Worm (Caenorhabditis elegans): ENCODE measurements around the gene hlh-13.
A peak's percentile ranks its signal among the peaks of the same experiment; 100 is the strongest.

The hlh-13 gene

DNA sequence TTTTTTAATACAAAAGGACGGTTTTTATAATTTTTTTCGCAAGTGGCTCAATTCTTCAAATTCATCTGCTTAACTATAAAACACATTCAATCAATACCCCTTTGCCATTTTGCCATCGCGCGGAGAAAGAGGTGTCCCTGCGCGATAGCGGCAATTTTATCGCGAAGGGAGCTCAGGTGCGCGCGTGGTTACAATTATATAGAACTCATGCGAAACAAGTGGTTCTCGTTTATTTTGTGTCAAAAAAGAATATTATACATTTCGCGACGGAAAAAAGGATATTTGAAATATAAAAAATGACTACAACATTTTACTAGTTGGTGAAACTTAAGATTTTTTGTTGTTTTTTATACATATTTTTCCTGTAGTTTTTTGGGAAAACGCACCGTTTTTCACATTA lies 39.9 kb upstream of the hlh-13 start (continued):
- peak; percentile 75 for TF ChIP-seq snpc-1.3 (tag; optimal IDR thresholded peaks at IDR 0.05; ENCODE audit: insufficient read depth)
- TF ChIP-seq ccch-3 (GFP tag; optimal IDR thresholded peaks at IDR 0.05): peak; percentile 87
- peak; percentile 98 for TF ChIP-seq K12H6.12 (tag; optimal IDR thresholded peaks at IDR 0.05)
- TF ChIP-seq fkh-3 (tag; optimal IDR thresholded peaks at IDR 0.05): no peak
- peak; percentile 90 for TF ChIP-seq hmg-1.2 (GFP tag; IDR thresholded peaks at IDR 0.05)
- peak; percentile 79 for TF ChIP-seq tbp1 (GFP tag; optimal IDR thresholded peaks at IDR 0.05)
- peak; percentile 91 for TF ChIP-seq lin-54 (GFP tag; optimal IDR thresholded peaks at IDR 0.05)
- TF ChIP-seq gei-17 (GFP tag; optimal IDR thresholded peaks at IDR 0.05): peak; percentile 98
- peak; percentile 96 for TF ChIP-seq dpff-1 (tag; optimal IDR thresholded peaks at IDR 0.05)
- peak; percentile 95 for TF ChIP-seq C17E4.6 (GFP tag; IDR thresholded peaks at IDR 0.05)
- peak; percentile 97 for TF ChIP-seq pbrm-1 (GFP tag; IDR thresholded peaks at IDR 0.05)
- peak; percentile 91 for TF ChIP-seq nhr-90 (tag; optimal IDR thresholded peaks at IDR 0.05)
- peak; percentile 14 for TF ChIP-seq rpc-1 (optimal IDR thresholded peaks at IDR 0.05)
- no peak for TF ChIP-seq rpc-1 (tag; optimal IDR thresholded peaks at IDR 0.05)
- peak; percentile 80 for TF ChIP-seq nhr-179 (tag; optimal IDR thresholded peaks at IDR 0.05)
- TF ChIP-seq ceh-40 (GFP tag; IDR thresholded peaks at IDR 0.05): peak; percentile 80; the same call in 1 of the 2 replicates
- peak; percentile 96 for TF ChIP-seq ztf-6 (GFP tag; IDR thresholded peaks at IDR 0.05)
- TF ChIP-seq ets-4 (GFP tag; optimal IDR thresholded peaks at IDR 0.05): peak; percentile 90
- TF ChIP-seq pha-4 (tag; optimal IDR thresholded peaks at IDR 0.05): peak; percentile 78
- TF ChIP-seq akir-1 (GFP tag; optimal IDR thresholded peaks at IDR 0.05): peak; percentile 77
- peak; percentile 34 for TF ChIP-seq lsy-27 (tag; optimal IDR thresholded peaks at IDR 0.05; ENCODE audit: borderline replicate concordance, insufficient read depth)
- TF ChIP-seq die-1 (tag; optimal IDR thresholded peaks at IDR 0.05): peak; percentile 80
- TF ChIP-seq B0035.1 (tag; optimal IDR thresholded peaks at IDR 0.05): peak; percentile 95
- peak; percentile 98 for TF ChIP-seq ZK185.1 (tag; optimal IDR thresholded peaks at IDR 0.05; ENCODE audit: poor library complexity, severe bottlenecking)
- peak; percentile 98 for TF ChIP-seq nfyb-1 (GFP tag; IDR thresholded peaks at IDR 0.05)
- TF ChIP-seq snpc-3.4 (tag; optimal IDR thresholded peaks at IDR 0.05): peak; percentile 12
- peak; percentile 97 for TF ChIP-seq hmg-20 (GFP tag; IDR thresholded peaks at IDR 0.05)
- no peak for TF ChIP-seq lsl-1 (GFP tag; optimal IDR thresholded peaks at IDR 0.05)
- no peak for TF ChIP-seq B0019.2 (GFP tag; conservative IDR thresholded peaks at IDR 0.05)
- TF ChIP-seq egl-18 (GFP tag; IDR thresholded peaks at IDR 0.05): peak; percentile 99
- TF ChIP-seq T07F8.4 (tag; optimal IDR thresholded peaks at IDR 0.05): peak; percentile 95
- peak; percentile 100 for TF ChIP-seq ztf-26 (tag; optimal IDR thresholded peaks at IDR 0.05)
- peak; percentile 68 for TF ChIP-seq F57C9.4 (tag; optimal IDR thresholded peaks at IDR 0.05)
- peak; percentile 85 for TF ChIP-seq ceh-100 (GFP tag; IDR thresholded peaks at IDR 0.05)
- peak; percentile 99 for TF ChIP-seq Y53G8AR.9 (GFP tag; conservative IDR thresholded peaks at IDR 0.05)
- TF ChIP-seq ama-1 (optimal IDR thresholded peaks at IDR 0.05): no peak
- peak; percentile 26 to 68 for TF ChIP-seq ama-1 (GFP tag; optimal IDR thresholded peaks at IDR 0.05)
- TF ChIP-seq let-607 (tag; optimal IDR thresholded peaks at IDR 0.05): peak; percentile 75 to 94
- TF ChIP-seq dox-1 (GFP tag; IDR thresholded peaks at IDR 0.05): peak; percentile 99
- TF ChIP-seq lin-40 (tag; optimal IDR thresholded peaks at IDR 0.05): peak; percentile 100
- TF ChIP-seq aptf-3 (GFP tag; IDR thresholded peaks at IDR 0.05): no peak
- TF ChIP-seq madf-8 (GFP tag; conservative IDR thresholded peaks at IDR 0.05): no peak
- no peak for TF ChIP-seq sdz-38 (tag; optimal IDR thresholded peaks at IDR 0.05)
- 0 out of 2 replicates have a peak, but pooled peaks have one; percentile 35 for TF ChIP-seq sea-2 (GFP tag; IDR thresholded peaks at IDR 0.05)
- TF ChIP-seq cebp-2 (GFP tag; IDR thresholded peaks at IDR 0.05): peak; percentile 99
- peak; percentile 96 for TF ChIP-seq somi-1 (GFP tag; optimal IDR thresholded peaks at IDR 0.05)
- TF ChIP-seq madf-10 (tag; optimal IDR thresholded peaks at IDR 0.05): peak; percentile 96
- TF ChIP-seq Y67H2A.10 (GFP tag; conservative IDR thresholded peaks at IDR 0.05): 0 out of 2 replicates have a peak, but pooled peaks have one; percentile 34

Measured in whole organism, young adult.